Fruit fly (Drosophila melanogaster) whole organism, embryonic: Measurements from ENCODE around the gene Seipin.
A peak's percentile ranks its signal among the peaks of the same experiment; 100 is the strongest.

ENCODE experiments used
- Abd-B ChIP-seq: fragments of 200-800 bp; sonication (Bioruptor generic); optimal IDR thresholded peaks from 2 replicates; lab custom pipeline; 2018; ENCODE audit warnings: missing biosample characterization, mild to moderate bottlenecking, missing genetic modification characterization, moderate library complexity
- Atf-2 ChIP-seq: fragments of 200-800 bp; sonication (Bioruptor generic); optimal IDR thresholded peaks from 2 replicates; lab custom pipeline; 2016; ENCODE audit warnings: missing biosample characterization, missing genetic modification characterization
- CG10565 ChIP-seq: fragments of 200-800 bp; sonication (Bioruptor generic); optimal IDR thresholded peaks from 3 replicates; lab custom pipeline; 2016; ENCODE audit warnings: missing biosample characterization, mild to moderate bottlenecking, missing genetic modification characterization
- CG11695 ChIP-seq: fragments of 200-800 bp; sonication (Bioruptor generic); IDR thresholded peaks from 3 replicates; pipeline ENCODE4 v1.3.6; 2022; ENCODE audit warnings: missing biosample characterization, missing genetic modification characterization
- CG11723 ChIP-seq: fragments of 200-800 bp; sonication (Bioruptor generic); optimal IDR thresholded peaks from 2 replicates; lab custom pipeline; 2017; ENCODE audit warnings: missing biosample characterization, mild to moderate bottlenecking, missing genetic modification characterization
- CG12219 ChIP-seq: fragments of 200-800 bp; sonication (Bioruptor generic); optimal IDR thresholded peaks from 3 replicates; lab custom pipeline; 2018; ENCODE audit warnings: missing biosample characterization, mild to moderate bottlenecking, missing genetic modification characterization
- CG13296 ChIP-seq: fragments of 200-800 bp; sonication (Bioruptor generic); optimal IDR thresholded peaks from 3 replicates; lab custom pipeline; 2018; ENCODE audit warnings: missing biosample characterization, mild to moderate bottlenecking, missing genetic modification characterization
- CG14441 ChIP-seq: fragments of 200-800 bp; sonication (Bioruptor generic); IDR thresholded peaks from 2 replicates; pipeline ENCODE4 v1.3.6; 2022; ENCODE audit warnings: missing biosample characterization, missing genetic modification characterization
- CG16813 ChIP-seq: fragments of 200-800 bp; sonication (Bioruptor generic); IDR thresholded peaks from 3 replicates; pipeline ENCODE4 v1.3.6; 2022; ENCODE audit warnings: missing biosample characterization, missing genetic modification characterization; ENCODE audit not compliant: partially characterized antibody
- CG2712 ChIP-seq: fragments of 200-800 bp; optimal IDR thresholded peaks from 3 replicates; lab custom pipeline; 2019; ENCODE audit warnings: missing biosample characterization, mild to moderate bottlenecking, missing genetic modification characterization, moderate library complexity
- CG31388 ChIP-seq: fragments of 200-800 bp; sonication (Bioruptor generic); optimal IDR thresholded peaks from 2 replicates; lab custom pipeline; 2016; ENCODE audit warnings: missing biosample characterization, missing genetic modification characterization
- CG3995 ChIP-seq: fragments of 200-800 bp; sonication (Bioruptor generic); optimal IDR thresholded peaks from 3 replicates; lab custom pipeline; 2016; ENCODE audit warnings: missing biosample characterization, missing genetic modification characterization
- CG42726 ChIP-seq: fragments of 200-800 bp; sonication (Bioruptor generic); IDR thresholded peaks from 2 replicates; pipeline ENCODE4 v1.3.6; 2022; ENCODE audit warnings: missing biosample characterization, missing genetic modification characterization; ENCODE audit not compliant: partially characterized antibody
- CG4360 ChIP-seq: fragments of 200-800 bp; sonication (Bioruptor generic); IDR thresholded peaks from 2 replicates; pipeline ENCODE4 v1.3.6; 2022; ENCODE audit warnings: missing biosample characterization, missing genetic modification characterization
- CG6765 ChIP-seq: fragments of 200-800 bp; sonication (Bioruptor generic); optimal IDR thresholded peaks from 3 replicates; lab custom pipeline; 2017; ENCODE audit warnings: missing biosample characterization, mild to moderate bottlenecking, missing genetic modification characterization
- CG8359 ChIP-seq: fragments of 200-800 bp; sonication (Bioruptor generic); optimal IDR thresholded peaks from 2 replicates; lab custom pipeline; 2017; ENCODE audit warnings: missing biosample characterization, mild to moderate bottlenecking, missing genetic modification characterization, borderline replicate concordance
- CG8388 ChIP-seq: fragments of 200-800 bp; sonication (Bioruptor generic); optimal IDR thresholded peaks from 2 replicates; lab custom pipeline; 2019; ENCODE audit warnings: missing biosample characterization, mild to moderate bottlenecking, missing genetic modification characterization, moderate library complexity
- CG8478 ChIP-seq: fragments of >200 bp; optimal IDR thresholded peaks from 2 replicates; lab custom pipeline; 2018
- CG9609 ChIP-seq: fragments of 200-800 bp; sonication (Bioruptor generic); optimal IDR thresholded peaks from 3 replicates; lab custom pipeline; 2016; ENCODE audit warnings: missing biosample characterization, missing genetic modification characterization
- CG9797 ChIP-seq: fragments of 200-800 bp; sonication (Bioruptor generic); optimal IDR thresholded peaks from 3 replicates; lab custom pipeline; 2018; ENCODE audit warnings: missing biosample characterization, mild to moderate bottlenecking, missing genetic modification characterization
- CTCF ChIP-seq: fragments of 200-800 bp; sonication (Bioruptor generic); optimal IDR thresholded peaks from 2 replicates; lab custom pipeline; 2017; ENCODE audit warnings: missing biosample characterization, mild to moderate bottlenecking, missing genetic modification characterization, moderate library complexity
- Dll ChIP-seq: fragments of 200-800 bp; sonication (Bioruptor generic); IDR thresholded peaks from 4 replicates; pipeline ENCODE4 v1.3.6; 2022; ENCODE audit warnings: missing biosample characterization, missing genetic modification characterization; ENCODE audit not compliant: partially characterized antibody
- Dp ChIP-seq: fragments of 200-800 bp; sonication (Bioruptor generic); optimal IDR thresholded peaks from 2 replicates; lab custom pipeline; 2018; ENCODE audit warnings: missing biosample characterization, mild to moderate bottlenecking, missing genetic modification characterization, moderate library complexity
- Elba2 ChIP-seq: fragments of 200-800 bp; sonication (Bioruptor generic); optimal IDR thresholded peaks from 3 replicates; lab custom pipeline; 2016; ENCODE audit warnings: missing biosample characterization, missing genetic modification characterization
- Hey ChIP-seq: fragments of 200-800 bp; sonication (Bioruptor generic); optimal IDR thresholded peaks from 3 replicates; lab custom pipeline; 2018; ENCODE audit warnings: missing biosample characterization, mild to moderate bottlenecking, missing genetic modification characterization
- HmgD ChIP-seq: fragments of 200-800 bp; sonication (Bioruptor generic); optimal IDR thresholded peaks from 3 replicates; lab custom pipeline; 2016; ENCODE audit warnings: missing biosample characterization, missing genetic modification characterization
- Jarid2 ChIP-seq: fragments of 200-800 bp; sonication (Bioruptor generic); optimal IDR thresholded peaks from 3 replicates; lab custom pipeline; 2017; ENCODE audit warnings: mild to moderate bottlenecking, missing biosample characterization, missing genetic modification reagents, missing genetic modification characterization
- Lim3 ChIP-seq: fragments of 200-800 bp; sonication (Bioruptor generic); IDR thresholded peaks from 2 replicates; pipeline ENCODE4 v1.3.6; 2022; ENCODE audit warnings: missing biosample characterization, missing genetic modification characterization
- Lpt ChIP-seq: fragments of >200 bp; optimal IDR thresholded peaks from 2 replicates; lab custom pipeline; 2018; ENCODE audit warnings: missing biosample characterization, missing genetic modification characterization
- MTF-1 ChIP-seq: fragments of 200-800 bp; sonication (Bioruptor generic); optimal IDR thresholded peaks from 2 replicates; lab custom pipeline; 2018; ENCODE audit warnings: missing biosample characterization, mild to moderate bottlenecking, missing genetic modification characterization, borderline replicate concordance
- Sry-β ChIP-seq: fragments of 200-800 bp; sonication (Bioruptor generic); optimal IDR thresholded peaks from 2 replicates; lab custom pipeline; 2018; ENCODE audit warnings: missing biosample characterization, mild to moderate bottlenecking, missing genetic modification characterization, moderate library complexity
- Sry-δ ChIP-seq: fragments of 200-800 bp; sonication (Bioruptor generic); optimal IDR thresholded peaks from 2 replicates; lab custom pipeline; 2016; ENCODE audit warnings: missing biosample characterization, missing genetic modification characterization
- Tbp ChIP-seq: fragments of >200 bp; optimal IDR thresholded peaks from 2 replicates; lab custom pipeline; 2018; ENCODE audit warnings: missing biosample characterization, missing genetic modification characterization
- aop ChIP-seq: fragments of 200-800 bp; sonication (Bioruptor generic); IDR thresholded peaks from 2 replicates; pipeline ENCODE4 v1.3.6; 2022; ENCODE audit warnings: missing biosample characterization, missing genetic modification characterization
- bowl ChIP-seq: fragments of 200-800 bp; sonication (Bioruptor generic); IDR thresholded peaks from 2 replicates; pipeline ENCODE4 v1.3.6; 2022; ENCODE audit warnings: missing biosample characterization, missing genetic modification characterization
- caup ChIP-seq: fragments of 200-800 bp; sonication (Bioruptor generic); optimal IDR thresholded peaks from 3 replicates; lab custom pipeline; 2017; ENCODE audit warnings: missing biosample characterization, mild to moderate bottlenecking, missing genetic modification characterization, moderate library complexity; ENCODE audit not compliant: severe bottlenecking
- dati ChIP-seq: fragments of 200-800 bp; sonication (Bioruptor generic); IDR thresholded peaks from 2 replicates; pipeline ENCODE4 v1.3.6; 2022; ENCODE audit warnings: missing biosample characterization, missing genetic modification characterization
- emc ChIP-seq: fragments of 200-800 bp; sonication (Bioruptor generic); optimal IDR thresholded peaks from 2 replicates; lab custom pipeline; 2016; ENCODE audit warnings: missing biosample characterization, missing genetic modification characterization
- ewg ChIP-seq: fragments of 200-800 bp; sonication (Bioruptor generic); optimal IDR thresholded peaks from 3 replicates; lab custom pipeline; 2017; ENCODE audit warnings: mild to moderate bottlenecking, missing biosample characterization, missing genetic modification reagents, missing genetic modification characterization
- gce ChIP-seq: fragments of 200-800 bp; sonication (Bioruptor generic); IDR thresholded peaks from 3 replicates; pipeline ENCODE4 v1.3.6; 2022; ENCODE audit warnings: missing biosample characterization, missing genetic modification characterization
- gt ChIP-seq: fragments of 200-800 bp; sonication (Bioruptor generic); IDR thresholded peaks from 2 replicates; pipeline ENCODE4 v1.3.6; 2022; ENCODE audit warnings: missing biosample characterization, missing genetic modification characterization
- jigr1 ChIP-seq: fragments of 200-800 bp; sonication (Bioruptor generic); IDR thresholded peaks from 3 replicates; pipeline ENCODE4 v1.3.6; 2022; ENCODE audit warnings: missing biosample characterization, missing genetic modification characterization
- jing ChIP-seq: fragments of 200-800 bp; sonication (Bioruptor generic); optimal IDR thresholded peaks from 2 replicates; lab custom pipeline; 2018; ENCODE audit warnings: missing biosample characterization, mild to moderate bottlenecking, missing genetic modification characterization
- nerfin-2 ChIP-seq: fragments of 200-800 bp; sonication (Bioruptor generic); IDR thresholded peaks from 2 replicates; pipeline ENCODE4 v1.3.6; 2022; ENCODE audit warnings: missing biosample characterization, missing genetic modification characterization; ENCODE audit not compliant: partially characterized antibody
- otp ChIP-seq: fragments of 200-800 bp; sonication (Bioruptor generic); IDR thresholded peaks from 3 replicates; pipeline ENCODE4, ENCODE4 v1.3.6; 2022; ENCODE audit warnings: missing biosample characterization, missing genetic modification characterization
- pros ChIP-seq: fragments of 200-800 bp; sonication (Bioruptor generic); optimal IDR thresholded peaks from 3 replicates; lab custom pipeline; 2019; ENCODE audit warnings: missing biosample characterization, mild to moderate bottlenecking, missing genetic modification characterization, moderate library complexity
- sens ChIP-seq: fragments of 200-800 bp; sonication (Bioruptor generic); peaks from one replicate; lab custom pipeline; 2016; ENCODE audit warnings: missing biosample characterization, missing genetic modification characterization
- shn ChIP-seq: fragments of 200-800 bp; sonication (Bioruptor generic); optimal IDR thresholded peaks from 3 replicates; lab custom pipeline; 2016; ENCODE audit warnings: missing biosample characterization, missing genetic modification characterization
- sima ChIP-seq: fragments of 200-800 bp; sonication (Bioruptor generic); optimal IDR thresholded peaks from 2 replicates; lab custom pipeline; 2016; ENCODE audit warnings: missing biosample characterization, missing genetic modification characterization
- trem ChIP-seq: fragments of 200-800 bp; optimal IDR thresholded peaks from 3 replicates; lab custom pipeline; 2019; ENCODE audit warnings: missing biosample characterization, mild to moderate bottlenecking, missing genetic modification characterization, moderate library complexity
- vfl ChIP-seq: fragments of 200-800 bp; sonication (Bioruptor generic); optimal IDR thresholded peaks from 2 replicates; lab custom pipeline; 2016; ENCODE audit warnings: missing biosample characterization, missing genetic modification characterization

Seipin gene

dm6 chrX:2608470-2609157, 11.0 kb upstream of the Seipin start, which contains the start of gene Smyd3 (continued):
- TF ChIP-seq CG10565 (GFP tag; lab: Kevin White, UChicago) (no peak), CG3995 (GFP tag; lab: Kevin White, UChicago) (peak; percentile 29), CG4360 (GFP tag; lab: Robert Waterston, UW) (peak; percentile 86), CG42726 (GFP tag; lab: Robert Waterston, UW) (no peak), CG2712 (tag; lab: Kevin White, UChicago) (peak; percentile 76), emc (no peak), otp (GFP tag; lab: Robert Waterston, UW) (peak; percentile 84), CG8388 (GFP tag; lab: Kevin White, UChicago) (no peak), pros (GFP tag; lab: Kevin White, UChicago) (no peak), CG8478 (no peak), Lim3 (no peak), shn (GFP tag; lab: Kevin White, UChicago) (peak; percentile 66), Hey (tag; lab: Kevin White, UChicago) (no peak), dati (peak; percentile 56; the same call in 1 of the 2 replicates), caup (GFP tag; lab: Kevin White, UChicago) (no peak), Dll (GFP tag; lab: Robert Waterston, UW) (no peak), aop (no peak), gce (GFP tag; lab: Robert Waterston, UW) (0 out of 3 replicates have a peak, but pooled peaks have one; percentile 49), Atf-2 (GFP tag; lab: Kevin White, UChicago) (peak; percentile 65), jigr1 (GFP tag; lab: Robert Waterston, UW) (no peak), CG9797 (no peak), vfl (GFP tag; lab: Kevin White, UChicago) (peak; percentile 83), CG14441 (GFP tag; lab: Robert Waterston, UW) (peak; percentile 87), CG12219 (GFP tag; lab: Kevin White, UChicago) (peak; percentile 49), CG16813 (GFP tag; lab: Robert Waterston, UW) (no peak), Elba2 (GFP tag; lab: Kevin White, UChicago) (no peak), Jarid2 (GFP tag; lab: Kevin White, UChicago) (no peak), CG31388 (GFP tag; lab: Kevin White, UChicago) (peak; percentile 59), ewg (GFP tag; lab: Kevin White, UChicago) (peak; percentile 50), Dp (peak; percentile 30), CG11723 (GFP tag; lab: Kevin White, UChicago) (peak; percentile 57), bowl (GFP tag; lab: Robert Waterston, UW) (peak; percentile 62; the same call in 1 of the 2 replicates), Sry-δ (GFP tag; lab: Kevin White, UChicago) (peak; percentile 39), Lpt (no peak), Tbp (no peak), Sry-β (GFP tag; lab: Kevin White, UChicago) (no peak), nerfin-2 (GFP tag; lab: Robert Waterston, UW) (no peak), CG11695 (GFP tag; lab: Robert Waterston, UW) (peak; percentile 66), Abd-B (peak; percentile 51), trem (tag; lab: Kevin White, UChicago) (peak; percentile 56), jing (no peak), CG9609 (GFP tag; lab: Kevin White, UChicago) (peak; percentile 65), gt (GFP tag; lab: Robert Waterston, UW) (no peak), sens (GFP tag; lab: Kevin White, UChicago) (peak; percentile 95), CTCF (GFP tag; lab: Kevin White, UChicago) (no peak), sima (GFP tag; lab: Kevin White, UChicago) (no peak), CG8359 (GFP tag; lab: Kevin White, UChicago) (no peak), HmgD (GFP tag; lab: Kevin White, UChicago) (no peak), MTF-1 (GFP tag; lab: Kevin White, UChicago) (peak; percentile 37), CG6765 (GFP tag; lab: Kevin White, UChicago) (peak; percentile 48), CG13296 (GFP tag; lab: Kevin White, UChicago) (peak; percentile 72)
